Fruit fly (Drosophila melanogaster) whole organism, adult: ENCODE results near the gene Dhdds.

Source experiments
- CG11617 ChIP-seq: fragments of 200-800 bp; sonication (Bioruptor generic); optimal IDR thresholded peaks from 2 replicates; lab custom pipeline; 2017; ENCODE audit warnings: mild to moderate bottlenecking, missing biosample characterization, missing genetic modification reagents, missing genetic modification characterization
- CG12768 ChIP-seq: fragments of 200-800 bp; sonication (Bioruptor generic); optimal IDR thresholded peaks from 2 replicates; lab custom pipeline; 2017; ENCODE audit warnings: missing biosample characterization, missing genetic modification characterization, mild to moderate bottlenecking, moderate library complexity, missing genetic modification reagents
- CG14711 ChIP-seq: fragments of 200-800 bp; sonication (Bioruptor generic); optimal IDR thresholded peaks from 2 replicates; lab custom pipeline; 2018; ENCODE audit warnings: missing biosample characterization, mild to moderate bottlenecking, missing genetic modification characterization, moderate library complexity
- CG1620 ChIP-seq: fragments of 200-800 bp; sonication (Bioruptor generic); optimal IDR thresholded peaks from 2 replicates; lab custom pipeline; 2016; ENCODE audit warnings: missing biosample characterization, missing genetic modification characterization
- CG33017 ChIP-seq: fragments of 200-800 bp; sonication (Bioruptor generic); optimal IDR thresholded peaks from 2 replicates; lab custom pipeline; 2018; ENCODE audit warnings: missing biosample characterization, mild to moderate bottlenecking, missing genetic modification characterization, moderate library complexity
- CG5204 ChIP-seq: fragments of 200-800 bp; sonication (Bioruptor generic); optimal IDR thresholded peaks from 2 replicates; lab custom pipeline; 2016; ENCODE audit warnings: missing biosample characterization, missing genetic modification characterization
- CG7045 ChIP-seq: fragments of 200-800 bp; sonication (Bioruptor generic); optimal IDR thresholded peaks from 2 replicates; lab custom pipeline; 2017; ENCODE audit warnings: missing biosample characterization, mild to moderate bottlenecking, missing genetic modification characterization
- CG7101 ChIP-seq: fragments of 200-800 bp; sonication (Bioruptor generic); optimal IDR thresholded peaks from 2 replicates; lab custom pipeline; 2018; ENCODE audit warnings: missing biosample characterization, mild to moderate bottlenecking, missing genetic modification characterization, moderate library complexity
- Clk ChIP-seq: fragments of 200-800 bp; sonication (Bioruptor generic); optimal IDR thresholded peaks from 2 replicates; lab custom pipeline; 2017; ENCODE audit warnings: missing biosample characterization, missing genetic modification characterization
- Crg-1 ChIP-seq: fragments of 200-800 bp; sonication (Bioruptor generic); optimal IDR thresholded peaks from 2 replicates; lab custom pipeline; 2016; ENCODE audit warnings: missing biosample characterization, missing genetic modification characterization
- Hr96 ChIP-seq: fragments of 200-800 bp; sonication (Bioruptor generic); optimal IDR thresholded peaks from 2 replicates; lab custom pipeline; 2016; ENCODE audit warnings: missing biosample characterization, missing genetic modification characterization
- Mnt ChIP-seq: fragments of 200-800 bp; sonication (Bioruptor generic); optimal IDR thresholded peaks from 2 replicates; lab custom pipeline; 2016; ENCODE audit warnings: missing biosample characterization, mild to moderate bottlenecking, missing genetic modification characterization
- bab1 ChIP-seq: fragments of 200-800 bp; sonication (Bioruptor generic); optimal IDR thresholded peaks from 3 replicates; lab custom pipeline; 2019; ENCODE audit warnings: missing biosample characterization, mild to moderate bottlenecking, missing genetic modification characterization, moderate library complexity
- cic ChIP-seq: fragments of 200-800 bp; sonication (Bioruptor generic); optimal IDR thresholded peaks from 2 replicates; lab custom pipeline; 2017; ENCODE audit warnings: missing biosample characterization, mild to moderate bottlenecking, missing genetic modification characterization, moderate library complexity
- cnc ChIP-seq, 2 experiments: fragments of >200 bp; optimal IDR thresholded peaks; 2 replicates each; lab custom pipeline; 2017
- kay ChIP-seq: fragments of 200-800 bp; sonication (Bioruptor generic); peaks from one replicate; lab custom pipeline; 2016; ENCODE audit warnings: missing biosample characterization, missing genetic modification characterization, borderline replicate concordance
- ovo ChIP-seq: fragments of 200-800 bp; sonication (Bioruptor generic); optimal IDR thresholded peaks from 2 replicates; lab custom pipeline; 2016; ENCODE audit warnings: missing biosample characterization, missing genetic modification characterization
- pad ChIP-seq: fragments of 200-800 bp; sonication (Bioruptor generic); optimal IDR thresholded peaks from 3 replicates; lab custom pipeline; 2017; ENCODE audit warnings: missing biosample characterization, missing genetic modification characterization, mild to moderate bottlenecking, moderate library complexity, missing genetic modification reagents
- tj ChIP-seq: fragments of 200-800 bp; sonication (Bioruptor generic); optimal IDR thresholded peaks from 3 replicates; lab custom pipeline; 2017; ENCODE audit warnings: missing biosample characterization, mild to moderate bottlenecking, missing genetic modification characterization, moderate library complexity
- toe ChIP-seq: fragments of 200-800 bp; sonication (Bioruptor generic); optimal IDR thresholded peaks from 2 replicates; lab custom pipeline; 2016; ENCODE audit warnings: missing biosample characterization, missing genetic modification characterization

Gene Dhdds

DNA sequence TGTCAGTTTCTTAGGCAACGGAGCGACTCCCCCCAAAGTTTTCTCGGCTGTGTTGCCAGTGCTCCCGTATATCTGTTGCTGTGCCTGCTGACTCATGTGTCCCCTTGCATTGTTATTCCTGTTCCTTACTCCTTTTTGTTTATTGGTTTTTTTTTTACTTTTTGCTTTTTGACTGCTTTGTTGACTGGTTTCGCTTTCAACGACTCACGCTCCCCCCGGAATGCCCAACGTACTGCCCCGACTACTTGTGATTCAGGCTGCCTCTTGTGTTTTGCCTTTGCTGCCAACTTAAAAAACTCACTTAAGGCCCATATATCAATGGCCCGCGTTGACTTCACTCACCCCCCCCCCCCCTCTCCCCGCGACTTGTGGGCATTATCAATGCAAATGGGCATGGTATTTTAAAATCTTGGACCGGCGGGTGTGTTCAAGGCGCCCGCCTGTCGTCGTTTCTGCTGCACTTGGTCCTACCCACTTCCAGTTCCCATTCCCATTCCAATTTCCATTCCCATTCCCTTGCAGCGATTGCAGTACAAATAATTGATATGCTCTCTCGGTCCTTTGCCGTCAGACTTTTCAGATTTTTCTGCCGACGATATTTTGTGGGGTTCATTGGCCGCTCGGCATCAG is 40.3 kb upstream of the Dhdds start:
- TF ChIP-seq CG7045 (GFP tag; lab: Kevin White, UChicago) (no peak), tj (GFP tag; lab: Kevin White, UChicago) (no peak), CG33017 (tag; lab: Kevin White, UChicago) (no peak), CG14711 (tag; lab: Kevin White, UChicago) (no peak), cnc (optimal IDR thresholded peaks at IDR 0.05; lab: Kevin White, UChicago) (no peak), Crg-1 (GFP tag; lab: Kevin White, UChicago) (no peak), ovo (GFP tag; lab: Kevin White, UChicago) (no peak), CG12768 (GFP tag; lab: Kevin White, UChicago) (no peak), toe (no peak), bab1 (GFP tag; lab: Kevin White, UChicago) (no peak), cic (GFP tag; lab: Kevin White, UChicago) (no peak), pad (GFP tag; lab: Kevin White, UChicago) (no peak)

DNA sequence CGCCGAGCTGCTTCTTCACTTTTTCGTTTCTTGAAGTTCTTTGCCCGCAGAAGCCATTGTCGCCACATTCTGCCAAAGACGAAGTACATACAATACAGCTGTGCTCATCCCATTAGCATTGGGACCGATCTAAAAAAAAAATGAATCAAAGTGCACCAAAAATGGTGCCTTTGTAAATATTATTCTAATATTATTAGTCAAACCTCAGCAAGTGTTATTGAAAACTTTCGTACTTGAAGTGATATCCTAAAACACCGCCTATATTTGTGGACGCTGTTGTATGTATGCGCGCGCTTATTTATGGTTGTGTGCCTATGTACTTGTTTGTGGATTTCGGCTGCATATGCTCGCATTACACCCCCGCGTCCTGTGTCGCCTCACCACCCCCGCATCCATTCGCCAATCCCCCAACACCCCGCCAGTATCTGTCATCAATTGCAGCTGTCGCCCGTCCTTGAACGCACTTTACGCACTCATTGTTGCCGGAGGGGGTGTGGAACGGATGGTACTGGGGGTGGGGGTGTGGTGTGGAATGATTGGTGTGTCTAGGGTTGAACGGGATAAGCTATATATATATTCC is 39.3 kb upstream of the Dhdds start:
- TF ChIP-seq bab1 (GFP tag; lab: Kevin White, UChicago) (peak; percentile 66), Mnt (no peak), toe (no peak), ovo (GFP tag; lab: Kevin White, UChicago) (no peak), CG5204 (GFP tag; lab: Kevin White, UChicago) (peak; percentile 14), CG7101 (tag; lab: Kevin White, UChicago) (peak; percentile 50), CG14711 (tag; lab: Kevin White, UChicago) (peak; percentile 44), CG11617 (GFP tag; lab: Kevin White, UChicago) (no peak), CG33017 (tag; lab: Kevin White, UChicago) (no peak), CG7045 (GFP tag; lab: Kevin White, UChicago) (peak; percentile 5)

DNA sequence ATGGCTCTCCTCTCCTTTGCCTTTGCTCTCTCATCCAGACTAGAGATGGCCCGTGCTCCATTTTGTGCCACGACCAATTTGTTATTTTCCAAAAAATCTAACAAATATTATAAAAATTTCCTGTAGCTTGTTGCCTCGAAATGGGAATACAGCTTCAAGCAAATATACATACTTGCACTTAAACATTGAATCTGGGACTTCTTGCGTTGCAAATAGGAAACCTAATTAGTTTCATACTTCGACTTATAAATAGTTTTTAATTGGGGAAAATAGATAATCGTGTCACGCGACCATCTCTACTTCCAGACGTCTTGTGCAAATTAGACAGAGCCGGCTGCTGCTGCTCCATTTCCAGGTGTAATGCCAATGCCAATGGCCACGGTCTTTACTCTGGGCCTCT is 37.2 kb upstream of the Dhdds start:
- TF ChIP-seq CG12768 (GFP tag; lab: Kevin White, UChicago) (no peak), CG7101 (tag; lab: Kevin White, UChicago) (no peak), CG5204 (GFP tag; lab: Kevin White, UChicago) (peak; percentile 2), Hr96 (peak; percentile 22), CG14711 (tag; lab: Kevin White, UChicago) (peak; percentile 38), bab1 (GFP tag; lab: Kevin White, UChicago) (peak; percentile 73), Clk (no peak)

DNA sequence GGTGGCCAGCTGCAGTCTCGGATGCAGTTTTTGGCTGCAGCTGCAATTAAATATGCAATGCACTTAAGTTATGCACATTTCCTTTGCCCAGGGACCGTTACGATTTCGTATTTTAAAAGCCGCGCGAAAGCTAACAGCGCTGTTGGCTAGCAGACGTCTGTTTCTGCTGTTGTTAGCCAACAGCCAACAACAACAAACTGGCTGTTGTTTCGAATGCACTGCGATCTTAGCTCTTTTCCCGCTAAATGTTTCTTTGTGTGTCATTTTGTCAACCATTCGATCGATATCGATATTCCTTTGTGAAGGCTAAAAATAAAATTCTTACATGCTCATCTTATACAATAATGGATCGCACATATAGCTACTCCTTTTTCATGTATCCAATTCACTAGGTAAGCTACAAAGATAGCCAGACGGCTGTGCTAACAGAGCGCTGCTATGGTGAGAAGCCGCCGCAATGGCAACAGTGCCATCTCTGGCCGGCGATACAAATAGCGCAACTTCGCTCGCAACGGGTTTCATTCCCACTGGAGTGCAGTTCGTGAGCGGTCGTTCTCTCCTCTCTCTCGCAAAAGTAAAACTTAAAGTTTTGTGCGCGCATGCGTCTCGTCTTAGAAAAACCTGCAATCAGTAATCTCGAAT is 36.2 kb upstream of the Dhdds start:
- no peak for TF ChIP-seq toe
- TF ChIP-seq pad (GFP tag; lab: Kevin White, UChicago), result peak; percentile 19
- peak; percentile 54 for TF ChIP-seq Crg-1 (GFP tag; lab: Kevin White, UChicago)
- peak; percentile 58 for TF ChIP-seq bab1 (GFP tag; lab: Kevin White, UChicago)
- TF ChIP-seq cic (GFP tag; lab: Kevin White, UChicago), result no peak
- TF ChIP-seq tj (GFP tag; lab: Kevin White, UChicago), result no peak
- peak; percentile 9 for TF ChIP-seq Mnt
- no peak for TF ChIP-seq CG5204 (GFP tag; lab: Kevin White, UChicago)
- peak; percentile 5 for TF ChIP-seq CG14711 (tag; lab: Kevin White, UChicago)

DNA sequence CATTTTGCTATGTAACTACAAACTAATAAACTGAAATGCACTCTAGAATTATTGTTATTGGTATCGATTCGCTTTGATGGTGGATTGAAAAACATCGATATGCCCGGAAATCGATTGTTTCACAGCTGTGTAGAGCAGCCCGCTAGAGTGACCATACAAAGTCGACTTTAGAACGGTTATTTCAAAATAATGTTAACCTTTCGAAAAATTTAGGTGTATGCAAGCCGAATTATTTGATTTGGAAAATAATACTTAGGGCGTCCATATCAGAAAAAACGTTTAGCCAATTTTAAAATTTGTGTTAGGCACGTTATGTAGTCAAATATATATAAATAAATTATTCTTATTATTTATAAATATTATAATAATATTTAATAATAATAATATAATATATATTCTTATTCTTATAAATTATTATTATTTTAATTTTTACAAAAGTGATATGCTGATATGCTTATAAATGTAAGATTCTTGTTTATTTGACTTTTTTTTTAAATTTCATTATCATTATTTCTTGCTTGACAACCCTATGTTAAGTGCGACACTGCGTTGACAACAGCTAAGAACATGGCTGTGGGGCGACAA is 35.2 kb upstream of the Dhdds start, which contains the start of gene sws:
Gene sws, minus strand, starts transcription at position 22 of the 585 bp plus-strand sequence.
- TF ChIP-seq CG14711 (tag; lab: Kevin White, UChicago) (peak; percentile 86), Crg-1 (GFP tag; lab: Kevin White, UChicago) (no peak), CG11617 (GFP tag; lab: Kevin White, UChicago) (peak; percentile 38), CG7101 (tag; lab: Kevin White, UChicago) (peak; percentile 61), Clk (no peak), ovo (GFP tag; lab: Kevin White, UChicago) (peak; percentile 9), cic (GFP tag; lab: Kevin White, UChicago) (no peak), bab1 (GFP tag; lab: Kevin White, UChicago) (peak; percentile 3), CG1620 (peak; percentile 8), CG7045 (GFP tag; lab: Kevin White, UChicago) (no peak), Hr96 (peak; percentile 52)

DNA sequence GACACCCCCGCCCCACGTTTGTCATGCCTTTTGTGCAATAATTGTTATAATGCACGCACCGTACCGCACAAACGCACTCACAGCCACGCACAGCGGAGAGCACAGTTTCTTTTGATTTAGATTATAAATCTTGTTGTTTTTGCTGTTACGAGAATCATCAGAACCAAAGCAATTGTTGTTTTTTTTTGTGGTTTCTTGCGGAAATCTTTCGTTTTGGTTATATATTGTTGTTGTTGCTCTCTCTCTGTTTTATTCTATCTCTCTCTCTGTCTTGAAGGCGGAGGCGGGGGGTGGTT is 34.6 kb upstream of the Dhdds start:
- no peak for TF ChIP-seq pad (GFP tag; lab: Kevin White, UChicago)
- no peak for TF ChIP-seq bab1 (GFP tag; lab: Kevin White, UChicago)
- TF ChIP-seq CG33017 (tag; lab: Kevin White, UChicago), result no peak
- TF ChIP-seq CG7045 (GFP tag; lab: Kevin White, UChicago), result no peak
- no peak for TF ChIP-seq CG5204 (GFP tag; lab: Kevin White, UChicago)
- no peak for TF ChIP-seq CG11617 (GFP tag; lab: Kevin White, UChicago)
- no peak for TF ChIP-seq cnc (optimal IDR thresholded peaks at IDR 0.05; lab: Kevin White, UChicago)
- no peak for TF ChIP-seq CG1620
- TF ChIP-seq Clk, result no peak
- peak; percentile 1 for TF ChIP-seq Mnt
- TF ChIP-seq CG14711 (tag; lab: Kevin White, UChicago), result no peak
- no peak for TF ChIP-seq cic (GFP tag; lab: Kevin White, UChicago)
- TF ChIP-seq CG12768 (GFP tag; lab: Kevin White, UChicago), result no peak
- no peak for TF ChIP-seq kay (GFP tag; lab: Kevin White, UChicago)
- no peak for TF ChIP-seq Hr96
- peak; percentile 22 for TF ChIP-seq tj (GFP tag; lab: Kevin White, UChicago)
